Worm (Caenorhabditis elegans): ENCODE results near the gene srj-29.

- no peak for TF ChIP-seq B0336.3 (GFP tag; IDR thresholded peaks at IDR 0.05)
- TF ChIP-seq nfya-1 (tag; optimal IDR thresholded peaks at IDR 0.05; ENCODE audit: borderline replicate concordance, insufficient read depth) = no peak
- no peak for TF ChIP-seq madf-8 (GFP tag; conservative IDR thresholded peaks at IDR 0.05)
- no peak for TF ChIP-seq ama-1 (optimal IDR thresholded peaks at IDR 0.05)
- no peak for TF ChIP-seq ama-1 (GFP tag; optimal IDR thresholded peaks at IDR 0.05)
- TF ChIP-seq unc-130 (GFP tag; optimal IDR thresholded peaks at IDR 0.05) = no peak
- TF ChIP-seq ztf-18 (tag; optimal IDR thresholded peaks at IDR 0.05) = no peak
- TF ChIP-seq nhr-120 (GFP tag; IDR thresholded peaks at IDR 0.05) = no peak
Observed at ce11 chrV:16041412-16041811, 34.0 kb upstream of the srj-29 start.

Measured in whole organism, young adult.